Worm (Caenorhabditis elegans): ENCODE results near the gene srd-30.

Gene srd-30

ce11 chrV:7609698-7610420 is 19.7 kb upstream of the srd-30 start, which contains the start of the genes folt-3 and clec-214:
folt-3 (minus strand) TSS chrV:7609748.
clec-214 (plus strand) TSS chrV:7610370.
- TF ChIP-seq sptf-1 (tag; optimal IDR thresholded peaks at IDR 0.05) = no peak
- no peak for TF ChIP-seq zip-8 (tag; optimal IDR thresholded peaks at IDR 0.05)
- no peak for TF ChIP-seq unc-62 (GFP tag; optimal IDR thresholded peaks at IDR 0.05)
- TF ChIP-seq blmp-1 (tag; optimal IDR thresholded peaks at IDR 0.05) = no peak
- no peak for TF ChIP-seq nhr-28 (tag; optimal IDR thresholded peaks at IDR 0.05)
- TF ChIP-seq lin-32 (GFP tag; optimal IDR thresholded peaks at IDR 0.05) = no peak
- TF ChIP-seq mep-1 (tag; optimal IDR thresholded peaks at IDR 0.05) = no peak

DNA sequence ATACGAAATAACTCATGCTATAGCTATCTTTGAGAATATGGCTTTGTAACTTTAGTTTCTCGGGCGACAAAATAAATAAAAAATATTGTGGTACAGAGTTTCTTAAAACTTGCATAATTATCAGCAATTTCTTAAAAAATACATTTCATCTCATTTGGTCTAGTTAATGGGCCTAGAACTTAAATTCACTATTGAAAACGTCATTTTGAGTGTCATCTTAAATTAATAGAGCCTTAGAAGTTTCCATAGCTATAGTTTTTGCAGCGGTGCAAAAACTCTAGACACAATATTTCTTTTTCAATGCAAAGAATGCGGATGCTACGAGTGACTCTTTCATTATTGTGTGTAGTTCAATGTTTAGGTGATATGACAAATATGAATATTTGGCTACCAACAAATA is 17.6 kb upstream of the srd-30 start, which contains the start of gene clec-215:
TSS of gene clec-215 (plus strand) at position 301 of the 400 bp plus-strand sequence.
- TF ChIP-seq ces-1 (GFP tag; optimal IDR thresholded peaks at IDR 0.05) (no peak), nhr-76 (tag; optimal IDR thresholded peaks at IDR 0.05) (no peak), unc-39 (tag; optimal IDR thresholded peaks at IDR 0.05) (no peak), ztf-11 (tag; optimal IDR thresholded peaks at IDR 0.05) (no peak), nhr-28 (tag; optimal IDR thresholded peaks at IDR 0.05) (no peak), snpc-4 (tag; optimal IDR thresholded peaks at IDR 0.05) (no peak), unc-120 (tag; optimal IDR thresholded peaks at IDR 0.05; ENCODE audit: poor library complexity, severe bottlenecking) (no peak), cnd-1 (tag; optimal IDR thresholded peaks at IDR 0.05) (no peak)

- TF ChIP-seq elt-3 (tag; optimal IDR thresholded peaks at IDR 0.05) = no peak
- TF ChIP-seq nhr-12 (tag; optimal IDR thresholded peaks at IDR 0.05) = no peak
- TF ChIP-seq lin-13 (tag; optimal IDR thresholded peaks at IDR 0.05) = no peak
- TF ChIP-seq mep-1 (tag; optimal IDR thresholded peaks at IDR 0.05) = no peak
- no peak for TF ChIP-seq mab-5 (tag; optimal IDR thresholded peaks at IDR 0.05)
- TF ChIP-seq mls-2 (tag; optimal IDR thresholded peaks at IDR 0.05) = no peak
- no peak for TF ChIP-seq cnd-1 (tag; optimal IDR thresholded peaks at IDR 0.05)
- TF ChIP-seq unc-39 (tag; optimal IDR thresholded peaks at IDR 0.05) = no peak
- no peak for TF ChIP-seq nhr-237 (tag; optimal IDR thresholded peaks at IDR 0.05)
- TF ChIP-seq nhr-76 (tag; optimal IDR thresholded peaks at IDR 0.05) = no peak
- no peak for TF ChIP-seq tbx-8 (GFP tag; optimal IDR thresholded peaks at IDR 0.05)
- no peak for TF ChIP-seq snpc-4 (tag; optimal IDR thresholded peaks at IDR 0.05)
- TF ChIP-seq pha-4 (tag; optimal IDR thresholded peaks at IDR 0.05) = no peak
- no peak for TF ChIP-seq elt-1 (tag; optimal IDR thresholded peaks at IDR 0.05; ENCODE audit: borderline replicate concordance, insufficient read depth)
Observed at ce11 chrV:7618114-7618513, 11.5 kb upstream of the srd-30 start, which contains the start of gene C50E3.15. C50E3.15 (plus strand) TSS chrV:7618414.

DNA sequence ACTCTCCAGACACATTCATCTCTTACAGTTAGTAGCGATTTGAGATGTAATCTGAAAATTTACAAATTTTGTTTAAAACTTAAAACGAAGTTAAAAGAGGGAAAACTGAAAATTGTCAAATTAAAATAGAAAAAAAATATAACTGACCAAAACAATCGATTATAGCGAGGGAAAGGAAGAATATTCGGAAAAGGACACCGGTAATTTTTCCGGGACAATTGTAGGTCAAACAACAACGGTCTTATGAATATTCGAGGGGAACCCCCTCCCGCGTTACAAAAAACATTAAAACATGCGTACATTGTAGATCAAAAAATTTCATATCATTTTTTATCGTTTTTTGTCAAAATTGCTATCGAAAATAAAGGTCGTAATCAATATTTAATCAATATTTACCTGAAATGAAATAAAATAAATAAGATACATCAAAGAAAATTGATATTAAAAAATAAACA is 7.6 kb upstream of the srd-30 start, which contains the start of gene C50E3.12:
TSS of gene C50E3.12 (minus strand) at position 51 of the 455 bp plus-strand sequence.
- no peak for TF ChIP-seq mls-2 (tag; optimal IDR thresholded peaks at IDR 0.05)

ce11 chrV:7624152-7624551 is 5.5 kb upstream of the srd-30 start, which contains the start of gene C50E3.13:
C50E3.13 (minus strand) TSS chrV:7624252.
- TF ChIP-seq mep-1 (tag; optimal IDR thresholded peaks at IDR 0.05) (no peak), sptf-1 (tag; optimal IDR thresholded peaks at IDR 0.05) (no peak), tbx-8 (GFP tag; optimal IDR thresholded peaks at IDR 0.05) (no peak), sem-2 (GFP tag; optimal IDR thresholded peaks at IDR 0.05) (no peak), nhr-12 (tag; optimal IDR thresholded peaks at IDR 0.05) (no peak), unc-62 (GFP tag; optimal IDR thresholded peaks at IDR 0.05) (no peak), nhr-76 (tag; optimal IDR thresholded peaks at IDR 0.05) (no peak), snpc-4 (tag; optimal IDR thresholded peaks at IDR 0.05) (no peak)

DNA sequence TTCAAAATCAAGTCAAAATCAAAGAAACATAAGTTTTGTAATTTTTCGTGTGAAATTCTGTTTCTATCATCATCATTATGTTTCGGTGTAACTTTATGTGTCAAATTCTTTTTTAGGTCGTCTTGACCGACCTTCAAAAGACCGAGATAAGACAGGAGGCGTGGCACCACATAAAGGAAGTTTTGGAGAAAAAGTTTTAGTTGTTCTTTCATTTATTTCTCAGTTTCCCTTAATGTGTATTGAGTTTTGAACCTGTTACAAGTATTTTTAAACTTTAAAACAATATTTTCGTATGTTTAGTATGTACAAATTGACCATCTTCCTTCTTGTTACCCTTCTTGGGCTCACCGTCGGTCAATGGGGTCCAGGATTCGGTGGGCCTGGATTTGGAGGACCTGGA is 5.0 kb upstream of the srd-30 start, which contains the start of gene grsp-4:
TSS of gene grsp-4 (plus strand) at position 301 of the 400 bp plus-strand sequence.
- TF ChIP-seq ztf-11 (tag; optimal IDR thresholded peaks at IDR 0.05) (no peak), sem-2 (GFP tag; optimal IDR thresholded peaks at IDR 0.05) (no peak), hlh-1 (tag; optimal IDR thresholded peaks at IDR 0.05) (no peak), mab-5 (tag; optimal IDR thresholded peaks at IDR 0.05) (no peak), nhr-76 (tag; optimal IDR thresholded peaks at IDR 0.05) (no peak), M03D4.4 (tag; optimal IDR thresholded peaks at IDR 0.05) (no peak), cnd-1 (tag; optimal IDR thresholded peaks at IDR 0.05) (no peak)

All from whole organism, mixed stage, embryonic.